Worm (Caenorhabditis elegans) whole organism, L2 larva: ENCODE data around the gene mlc-5.

Experiments
- crh-2 ChIP-seq: sonication (generic microtip); optimal IDR thresholded peaks from 2 replicates; lab custom pipeline; 2017; ENCODE audit warnings: missing biosample characterization, missing genetic modification characterization
- fos-1 ChIP-seq: fragments of 150-350 bp; optimal IDR thresholded peaks from 2 replicates; lab custom pipeline; 2014; ENCODE audit warnings: missing biosample characterization, missing genetic modification characterization
- skn-1 ChIP-seq: sonication (generic microtip); optimal IDR thresholded peaks from 2 replicates; lab custom pipeline; 2017; ENCODE audit warnings: missing biosample characterization, missing genetic modification characterization
- ztf-1 ChIP-seq: fragments of 200-800 bp; sonication (Bioruptor generic); conservative IDR thresholded peaks from 2 replicates; pipeline ENCODE4 v1.3.6; 2022; ENCODE audit warnings: missing genetic modification characterization, missing compliant biosample characterization

Gene mlc-5

ce11 chrIII:13672654-13673330 is 49.7 kb downstream of the mlc-5 start, which contains the start of gene aqp-11:
Gene aqp-11 (plus strand): TSS chrIII:13673280.
- TF ChIP-seq ztf-1 (GFP tag; lab: Robert Waterston, UW) (no peak), crh-2 (tag; lab: Kevin White, UChicago) (peak; percentile 9), fos-1 (tag; lab: Kevin White, UChicago) (peak; percentile 95), skn-1 (tag; lab: Kevin White, UChicago) (peak; percentile 98)
